Worm (Caenorhabditis elegans): ENCODE data around the gene gmeb-3.

DNA sequence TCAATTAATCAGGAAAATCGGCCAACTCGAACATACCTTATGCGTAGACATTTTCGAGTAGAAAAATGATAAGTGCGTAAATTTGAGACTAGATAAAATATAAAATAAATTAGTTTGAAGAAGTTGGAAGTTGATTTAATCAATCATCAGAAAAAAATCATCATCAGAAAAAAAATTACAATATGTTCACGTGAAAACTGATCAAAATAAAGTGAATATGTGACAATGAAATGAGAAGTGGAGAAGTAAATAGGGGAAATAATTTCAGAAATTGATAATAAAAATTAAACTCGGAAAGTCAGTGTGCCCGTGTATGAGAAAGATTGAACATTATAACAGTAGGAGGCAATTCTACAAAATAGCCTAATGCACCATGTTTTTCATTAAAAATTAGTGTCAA, 38.8 kb upstream of the gmeb-3 start, which contains the start of gene F34D10.9:
- TF ChIP-seq snpc-4 (tag; optimal IDR thresholded peaks at IDR 0.05) (no peak), egl-27 (tag; optimal IDR thresholded peaks at IDR 0.05) (no peak), lin-13 (GFP tag; optimal IDR thresholded peaks at IDR 0.05) (no peak), ces-1 (GFP tag; optimal IDR thresholded peaks at IDR 0.05) (no peak), fkh-10 (GFP tag; optimal IDR thresholded peaks at IDR 0.05) (no peak), tlp-1 (tag; optimal IDR thresholded peaks at IDR 0.05) (no peak), vab-15 (tag; optimal IDR thresholded peaks at IDR 0.05) (no peak), lin-39 (tag; optimal IDR thresholded peaks at IDR 0.05) (no peak), jun-1 (tag; optimal IDR thresholded peaks at IDR 0.05) (no peak), skn-1 (tag; optimal IDR thresholded peaks at IDR 0.05) (no peak), ceh-82 (tag; optimal IDR thresholded peaks at IDR 0.05) (no peak)
